Worm (Caenorhabditis elegans) whole organism, L4 larva: Measurements from ENCODE around the gene C49H3.4.

Experiments used
- D1046.2 ChIP-seq: fragments of 200-800 bp; sonication (Bioruptor generic); IDR thresholded peaks from 2 replicates; pipeline ENCODE4 v1.3.6; 2022; ENCODE audit warnings: missing genetic modification characterization, missing compliant biosample characterization
- F26F4.8 ChIP-seq: fragments of 200-800 bp; sonication (Bioruptor generic); conservative IDR thresholded peaks from 2 replicates; pipeline ENCODE4 v1.3.6; 2022; ENCODE audit warnings: missing genetic modification characterization, missing compliant biosample characterization
- F37D6.2 ChIP-seq: sonication (generic microtip); optimal IDR thresholded peaks from 2 replicates; lab custom pipeline; 2016; ENCODE audit warnings: mild to moderate bottlenecking, missing genetic modification characterization, missing compliant biosample characterization
- R02D3.7 ChIP-seq: fragments of 150-350 bp; sonication (generic microtip); optimal IDR thresholded peaks from 3 replicates; lab custom pipeline; 2014; ENCODE audit warnings: missing biosample characterization, missing genetic modification characterization
- T20F7.1 ChIP-seq: fragments of 200-800 bp; sonication (Bioruptor generic); optimal IDR thresholded peaks from 2 replicates; lab custom pipeline; 2018; ENCODE audit warnings: mild to moderate bottlenecking, missing genetic modification characterization, missing compliant biosample characterization
- aha-1 ChIP-seq: fragments of 150-350 bp; peaks from one replicate; lab custom pipeline; 2014; ENCODE audit warnings: missing biosample characterization, missing genetic modification characterization
- ceh-28 ChIP-seq: fragments of 150-350 bp; optimal IDR thresholded peaks from 2 replicates; lab custom pipeline; 2014; ENCODE audit warnings: missing biosample characterization, missing genetic modification reagents, missing genetic modification characterization
- ceh-44 ChIP-seq: fragments of 200-800 bp; sonication (Bioruptor generic); IDR thresholded peaks from 2 replicates; pipeline ENCODE4 v1.3.6; 2022; ENCODE audit warnings: missing genetic modification reagents, missing genetic modification characterization, missing compliant biosample characterization
- ces-1 ChIP-seq: fragments of 150-350 bp; sonication (generic microtip); optimal IDR thresholded peaks from 4 replicates; lab custom pipeline; 2014; ENCODE audit warnings: missing biosample characterization, missing genetic modification reagents, missing genetic modification characterization
- daf-19 ChIP-seq: fragments of 200-800 bp; sonication (Bioruptor generic); conservative IDR thresholded peaks from 2 replicates; pipeline ENCODE4 v1.3.6; 2022; ENCODE audit warnings: missing genetic modification characterization, missing compliant biosample characterization
- dmd-8 ChIP-seq: fragments of 200-800 bp; sonication (Bioruptor generic); IDR thresholded peaks from 2 replicates; pipeline ENCODE4 v1.3.6; 2022; ENCODE audit warnings: missing genetic modification characterization, missing compliant biosample characterization
- duxl-1 ChIP-seq: sonication (generic microtip); optimal IDR thresholded peaks from 2 replicates; lab custom pipeline; 2016; ENCODE audit warnings: mild to moderate bottlenecking, missing genetic modification characterization, moderate library complexity, missing compliant biosample characterization; ENCODE audit not compliant: poor library complexity
- dve-1 ChIP-seq: sonication (generic microtip); optimal IDR thresholded peaks from 2 replicates; lab custom pipeline; 2017; ENCODE audit warnings: antibody characterized with exemption, mild to moderate bottlenecking, missing genetic modification characterization, missing compliant biosample characterization; ENCODE audit not compliant: insufficient read depth
- egl-43 ChIP-seq: fragments of 200-800 bp; sonication (Bioruptor generic); IDR thresholded peaks from 2 replicates; pipeline ENCODE4 v1.3.6; 2022; ENCODE audit warnings: missing genetic modification reagents, missing genetic modification characterization, missing compliant biosample characterization
- fkh-10 ChIP-seq: fragments of 150-350 bp; optimal IDR thresholded peaks from 2 replicates; lab custom pipeline; 2014; ENCODE audit warnings: missing biosample characterization, missing genetic modification reagents, missing genetic modification characterization
- hlh-30 ChIP-seq: sonication (generic microtip); optimal IDR thresholded peaks from 2 replicates; lab custom pipeline; 2017; ENCODE audit warnings: antibody characterized with exemption, mild to moderate bottlenecking, missing genetic modification characterization, missing compliant biosample characterization; ENCODE audit not compliant: insufficient read depth
- hmg-1.1 ChIP-seq: fragments of 200-800 bp; sonication (Bioruptor generic); IDR thresholded peaks from 2 replicates; pipeline ENCODE4 v1.3.6; 2022; ENCODE audit warnings: missing genetic modification reagents, missing genetic modification characterization, missing compliant biosample characterization
- jun-1 ChIP-seq: fragments of 150-350 bp; optimal IDR thresholded peaks from 2 replicates; lab custom pipeline; 2014; ENCODE audit warnings: missing biosample characterization, missing genetic modification reagents, missing genetic modification characterization
- lin-29 ChIP-seq: fragments of 200-800 bp; sonication (Bioruptor generic); IDR thresholded peaks from 2 replicates; pipeline ENCODE4 v1.3.6; 2022; ENCODE audit warnings: missing genetic modification reagents, missing genetic modification characterization, missing compliant biosample characterization
- lin-39 ChIP-seq: fragments of 150-350 bp; optimal IDR thresholded peaks from 2 replicates; lab custom pipeline; 2014; ENCODE audit warnings: missing biosample characterization, missing genetic modification reagents, missing genetic modification characterization
- lsy-2 ChIP-seq, 2 experiments: fragments of 150-350 bp in 1 of 2; sonication (generic microtip) in 1 of 2; optimal IDR thresholded peaks; 2 replicates each; lab custom pipeline; 2014 to 2017; ENCODE audit warnings: missing biosample characterization in 2 of 2, missing genetic modification characterization in 2 of 2
- madf-5 ChIP-seq, 2 experiments: fragments of 200-800 bp; sonication (Bioruptor generic); IDR thresholded peaks; 2 replicates each; pipeline ENCODE4 v1.3.6; 2022; ENCODE audit warnings: missing compliant biosample characterization in 2 of 2, missing genetic modification characterization in 2 of 2
- madf-9 ChIP-seq: fragments of 200-800 bp; sonication (Bioruptor generic); conservative IDR thresholded peaks from 2 replicates; pipeline ENCODE4 v1.3.6; 2022; ENCODE audit warnings: missing genetic modification reagents, missing genetic modification characterization, missing compliant biosample characterization
- mdt-29 ChIP-seq: fragments of 200-800 bp; sonication (Bioruptor generic); IDR thresholded peaks from 2 replicates; pipeline ENCODE4 v1.3.6; 2022; ENCODE audit warnings: missing genetic modification reagents, missing genetic modification characterization, missing compliant biosample characterization
- mep-1 ChIP-seq: fragments of 150-350 bp; sonication (generic microtip); optimal IDR thresholded peaks from 3 replicates; lab custom pipeline; 2014; ENCODE audit warnings: missing biosample characterization, missing genetic modification characterization
- nhr-102 ChIP-seq: sonication (generic microtip); optimal IDR thresholded peaks from 2 replicates; lab custom pipeline; 2016; ENCODE audit warnings: mild to moderate bottlenecking, missing genetic modification characterization, moderate library complexity, missing compliant biosample characterization
- nhr-111 ChIP-seq: fragments of 200-800 bp; sonication (Bioruptor generic); optimal IDR thresholded peaks from 2 replicates; lab custom pipeline; 2018; ENCODE audit warnings: mild to moderate bottlenecking, missing genetic modification characterization, missing compliant biosample characterization
- nhr-237 ChIP-seq: sonication (generic microtip); optimal IDR thresholded peaks from 2 replicates; lab custom pipeline; 2017; ENCODE audit warnings: missing biosample characterization, missing genetic modification characterization
- nhr-25 ChIP-seq: sonication (generic microtip); optimal IDR thresholded peaks from 2 replicates; lab custom pipeline; 2017; ENCODE audit warnings: missing genetic modification characterization, mild to moderate bottlenecking, missing compliant biosample characterization, antibody characterized with exemption, moderate library complexity, borderline replicate concordance; ENCODE audit not compliant: insufficient read depth
- nhr-41 ChIP-seq: fragments of 200-800 bp; sonication (Bioruptor generic); IDR thresholded peaks from 2 replicates; pipeline ENCODE4 v1.3.6; 2022; ENCODE audit warnings: missing genetic modification reagents, missing genetic modification characterization, missing compliant biosample characterization
- pha-4 ChIP-seq, 2 experiments: fragments of 150-350 bp in 1 of 2; fragments of 200-800 bp in 1 of 2; sonication (Bioruptor generic) in 1 of 2; IDR thresholded peaks in 1 of 2; optimal IDR thresholded peaks in 1 of 2; 2 replicates each; pipeline versions ENCODE4 v1.3.6 to Lab custom; 2014 to 2022; ENCODE audit warnings: missing genetic modification characterization in 2 of 2, missing genetic modification reagents in 2 of 2, missing biosample characterization in 1 of 2, missing compliant biosample characterization in 1 of 2
- saeg-2 ChIP-seq: fragments of 200-800 bp; sonication (Bioruptor generic); IDR thresholded peaks from 2 replicates; pipeline ENCODE4 v1.3.6; 2022; ENCODE audit warnings: missing genetic modification reagents, missing genetic modification characterization, missing compliant biosample characterization
- sdz-12 ChIP-seq: fragments of 200-800 bp; sonication (Bioruptor generic); optimal IDR thresholded peaks from 2 replicates; lab custom pipeline; 2018; ENCODE audit warnings: mild to moderate bottlenecking, missing genetic modification characterization, missing compliant biosample characterization
- set-16 ChIP-seq: fragments of 200-800 bp; sonication (Bioruptor generic); IDR thresholded peaks from 2 replicates; pipeline ENCODE4 v1.3.6; 2022; ENCODE audit warnings: missing genetic modification reagents, missing genetic modification characterization, missing compliant biosample characterization
- snpc-1.2 ChIP-seq: fragments of 200-800 bp; sonication (Bioruptor generic); IDR thresholded peaks from 2 replicates; pipeline ENCODE4 v1.3.6; 2022; ENCODE audit warnings: missing genetic modification reagents, missing genetic modification characterization, missing compliant biosample characterization
- snpc-4 ChIP-seq: fragments of 150-350 bp; optimal IDR thresholded peaks from 2 replicates; lab custom pipeline; 2014; ENCODE audit warnings: missing biosample characterization, missing genetic modification characterization
- spr-3 ChIP-seq: fragments of 200-800 bp; sonication (Bioruptor generic); optimal IDR thresholded peaks from 2 replicates; lab custom pipeline; 2018; ENCODE audit warnings: mild to moderate bottlenecking, missing genetic modification characterization, missing compliant biosample characterization
- unc-130 ChIP-seq: sonication (generic microtip); optimal IDR thresholded peaks from 2 replicates; lab custom pipeline; 2016; ENCODE audit warnings: missing genetic modification reagents, missing genetic modification characterization, missing compliant biosample characterization
- unc-62 ChIP-seq, 3 experiments: fragments of 150-350 bp in 1 of 3; sonication (generic microtip); optimal IDR thresholded peaks in 2 of 3; peaks in 1 of 3; 1 replicate in 1 of 3; 2 replicates in 2 of 3; lab custom pipeline; 2014 to 2017; ENCODE audit warnings: missing biosample characterization in 3 of 3, missing genetic modification characterization in 3 of 3, missing genetic modification reagents in 3 of 3, missing genotype in 1 of 3
- zag-1 ChIP-seq: fragments of 150-350 bp; optimal IDR thresholded peaks from 2 replicates; lab custom pipeline; 2014; ENCODE audit warnings: missing biosample characterization, missing genetic modification characterization
- zfp-2 ChIP-seq: sonication (generic microtip); optimal IDR thresholded peaks from 2 replicates; lab custom pipeline; 2016; ENCODE audit warnings: mild to moderate bottlenecking, missing genetic modification characterization, missing compliant biosample characterization
- zip-11 ChIP-seq: fragments of 200-800 bp; sonication (Bioruptor generic); IDR thresholded peaks from 2 replicates; pipeline ENCODE4 v1.3.6; 2022; ENCODE audit warnings: missing genetic modification characterization, missing compliant biosample characterization
- zip-2 ChIP-seq: fragments of 150-350 bp; optimal IDR thresholded peaks from 2 replicates; lab custom pipeline; 2014; ENCODE audit warnings: missing biosample characterization, missing genetic modification characterization
- ztf-11 ChIP-seq: fragments of 150-350 bp; optimal IDR thresholded peaks from 2 replicates; lab custom pipeline; 2014; ENCODE audit warnings: missing biosample characterization, missing genetic modification characterization
- ztf-7 ChIP-seq: fragments of 150-350 bp; optimal IDR thresholded peaks from 2 replicates; lab custom pipeline; 2014; ENCODE audit warnings: missing biosample characterization, missing genetic modification characterization

The C49H3.4 gene

ce11 chrIV:7903359-7903758, 11.7 kb upstream of the C49H3.4 start, which contains the start of gene C49H3.6 (continued):
- no peak for TF ChIP-seq nhr-102 (tag; lab: Kevin White, UChicago)
- TF ChIP-seq nhr-237 (tag; lab: Kevin White, UChicago), result no peak
- no peak for TF ChIP-seq set-16
- no peak for TF ChIP-seq snpc-4
- TF ChIP-seq ztf-7 (tag; lab: Kevin White, UChicago), result no peak

ce11 chrIV:7906643-7907042, 8.4 kb upstream of the C49H3.4 start:
- no peak for TF ChIP-seq lin-29
- no peak for TF ChIP-seq sdz-12 (GFP tag; lab: Kevin White, UChicago)
- TF ChIP-seq aha-1, result no peak
- TF ChIP-seq mep-1, result no peak
- TF ChIP-seq zip-2 (tag; lab: Kevin White, UChicago), result no peak
- TF ChIP-seq pha-4 (GFP tag; IDR thresholded peaks at IDR 0.05; lab: Robert Waterston, UW), result no peak
- TF ChIP-seq pha-4 (tag; optimal IDR thresholded peaks at IDR 0.05; lab: Kevin White, UChicago), result no peak
- TF ChIP-seq unc-62 (GFP tag; optimal IDR thresholded peaks at IDR 0.05 in 1 of 2; lab: Kevin White, UChicago), result no peak
- no peak for TF ChIP-seq unc-62 (tag; optimal IDR thresholded peaks at IDR 0.05; lab: Kevin White, UChicago)
- TF ChIP-seq hlh-30 (tag; lab: Kevin White, UChicago), result no peak
- TF ChIP-seq F37D6.2 (tag; lab: Kevin White, UChicago), result no peak
- no peak for TF ChIP-seq ceh-28 (tag; lab: Kevin White, UChicago)
- no peak for TF ChIP-seq daf-19 (GFP tag; lab: Robert Waterston, UW)
- no peak for TF ChIP-seq saeg-2
- no peak for TF ChIP-seq R02D3.7 (tag; lab: Kevin White, UChicago)
- TF ChIP-seq nhr-111, result no peak
- TF ChIP-seq ceh-44 (GFP tag; lab: Robert Waterston, UW), result no peak
- TF ChIP-seq, all 104 proteins: peak for 0

ce11 chrIV:7909455-7910141, 5.5 kb upstream of the C49H3.4 start:
- 0 out of 2 replicates have a peak, but pooled peaks have one; percentile 28 for TF ChIP-seq snpc-1.2 (GFP tag; lab: Robert Waterston, UW)
- 0 out of 2 replicates have a peak, but pooled peaks have one; percentile 33 for TF ChIP-seq hmg-1.1 (GFP tag; lab: Robert Waterston, UW)
- TF ChIP-seq dve-1, result peak; percentile 2
- no peak for TF ChIP-seq madf-5 (GFP tag; IDR thresholded peaks at IDR 0.05; lab: Robert Waterston, UW)
- no peak for TF ChIP-seq duxl-1 (tag; lab: Kevin White, UChicago)
- no peak for TF ChIP-seq unc-130 (GFP tag; lab: Kevin White, UChicago)
- no peak for TF ChIP-seq F26F4.8 (GFP tag; lab: Robert Waterston, UW)
- TF ChIP-seq T20F7.1 (GFP tag; lab: Kevin White, UChicago), result peak; percentile 14
- TF ChIP-seq ceh-44 (GFP tag; lab: Robert Waterston, UW), result no peak
- no peak for TF ChIP-seq nhr-41 (GFP tag; lab: Robert Waterston, UW)
- no peak for TF ChIP-seq lin-39 (tag; lab: Kevin White, UChicago)
- no peak for TF ChIP-seq mdt-29 (GFP tag; lab: Robert Waterston, UW)
- TF ChIP-seq zag-1, result no peak
- no peak for TF ChIP-seq dmd-8 (GFP tag; lab: Robert Waterston, UW)
- TF ChIP-seq mep-1, result peak; percentile 31
- no peak for TF ChIP-seq nhr-25 (tag; lab: Kevin White, UChicago)
- TF ChIP-seq jun-1 (tag; lab: Kevin White, UChicago), result no peak
- TF ChIP-seq ces-1 (GFP tag; lab: Kevin White, UChicago), result no peak
- TF ChIP-seq lsy-2 (tag; optimal IDR thresholded peaks at IDR 0.05; lab: Kevin White, UChicago), result peak in 1 of 2 experiments; percentile 52
- TF ChIP-seq egl-43, result no peak; the same call in 1 of the 2 replicates
- no peak for TF ChIP-seq zip-11 (GFP tag; lab: Robert Waterston, UW)
- no peak for TF ChIP-seq spr-3 (GFP tag; lab: Kevin White, UChicago)
- no peak for TF ChIP-seq sdz-12 (GFP tag; lab: Kevin White, UChicago)
- TF ChIP-seq pha-4 (GFP tag; IDR thresholded peaks at IDR 0.05; lab: Robert Waterston, UW), result no peak
- no peak for TF ChIP-seq pha-4 (tag; optimal IDR thresholded peaks at IDR 0.05; lab: Kevin White, UChicago)
- no peak for TF ChIP-seq D1046.2 (GFP tag; lab: Robert Waterston, UW)
- TF ChIP-seq fkh-10 (GFP tag; lab: Kevin White, UChicago), result no peak
- no peak for TF ChIP-seq ztf-11 (tag; lab: Kevin White, UChicago)
- no peak for TF ChIP-seq zfp-2 (tag; lab: Kevin White, UChicago)
- no peak for TF ChIP-seq madf-9 (GFP tag; lab: Robert Waterston, UW)
- no peak for TF ChIP-seq nhr-237 (tag; lab: Kevin White, UChicago)
- TF ChIP-seq set-16, result peak; percentile 21; the same call in 1 of the 2 replicates
